Fruit fly (Drosophila melanogaster) Kc167 (cell line): ENCODE results near the gene CG43318.

ENCODE experiments used
- Sin3A ChIP-seq: fragments of >200 bp; optimal IDR thresholded peaks from 2 replicates; lab custom pipeline; 2018; ENCODE audit warnings: missing external identifiers
- psq ChIP-seq: fragments of >200 bp; optimal IDR thresholded peaks from 2 replicates; lab custom pipeline; 2017; ENCODE audit warnings: missing external identifiers

- TF ChIP-seq Sin3A (lab: Kevin White, UChicago) (no peak), psq (lab: Kevin White, UChicago) (no peak)
Observed at dm6 chr3R:15833332-15833731, at the start of gene CG43318.
